Worm (Caenorhabditis elegans): ENCODE data around the gene sea-2.

- TF ChIP-seq rnt-1 (tag; optimal IDR thresholded peaks at IDR 0.05) (no peak), elt-2 (tag; optimal IDR thresholded peaks at IDR 0.05) (no peak), pag-3 (tag; optimal IDR thresholded peaks at IDR 0.05; ENCODE audit: borderline replicate concordance) (no peak), nfya-1 (tag; optimal IDR thresholded peaks at IDR 0.05) (no peak), pqm-1 (tag; optimal IDR thresholded peaks at IDR 0.05) (no peak), nhr-232 (tag; optimal IDR thresholded peaks at IDR 0.05) (no peak), C08G9.2 (tag; optimal IDR thresholded peaks at IDR 0.05) (no peak), nhr-11 (tag; optimal IDR thresholded peaks at IDR 0.05) (no peak), ceh-9 (tag; optimal IDR thresholded peaks at IDR 0.05) (no peak), ceh-14 (tag; optimal IDR thresholded peaks at IDR 0.05) (no peak), fax-1 (tag; optimal IDR thresholded peaks at IDR 0.05) (no peak), ceh-34 (tag; optimal IDR thresholded peaks at IDR 0.05) (no peak), ama-1 (optimal IDR thresholded peaks at IDR 0.05) (no peak)
These were observed 16.5 kb upstream of the sea-2 start, which contains the start of gene Y14H12B.2 for ce11 chrII:3933640-3934039.

All from whole organism, late embryonic.